Fruit fly (Drosophila melanogaster): ENCODE data around the gene CG10958.

The CG10958 gene

dm6 chrX:8143537-8143936, 11.5 kb downstream of the CG10958 start, which contains the start of gene CG17982 (continued):
- TF ChIP-seq vfl (GFP tag; optimal IDR thresholded peaks at IDR 0.05), result peak; percentile 80
- peak; percentile 84 for TF ChIP-seq Atf6 (GFP tag; IDR thresholded peaks at IDR 0.05)
- peak; percentile 85 for TF ChIP-seq fu2 (GFP tag; optimal IDR thresholded peaks at IDR 0.05)
- no peak for TF ChIP-seq CG7963 (GFP tag; IDR thresholded peaks at IDR 0.05; ENCODE audit: partially characterized antibody)
- no peak for TF ChIP-seq cg (GFP tag; optimal IDR thresholded peaks at IDR 0.05)
- TF ChIP-seq ttk (GFP tag; IDR thresholded peaks at IDR 0.05), result peak; percentile 68
- peak; percentile 71 for TF ChIP-seq al (GFP tag; IDR thresholded peaks at IDR 0.05)
- TF ChIP-seq CG9609 (GFP tag; optimal IDR thresholded peaks at IDR 0.05), result peak; percentile 76
- TF ChIP-seq pzg (GFP tag; optimal IDR thresholded peaks at IDR 0.05), result peak; percentile 47
- peak; percentile 62 for TF ChIP-seq CG9876 (GFP tag; optimal IDR thresholded peaks at IDR 0.05)
- peak; percentile 51; the same call in 1 of the 3 replicates for TF ChIP-seq C15 (GFP tag; IDR thresholded peaks at IDR 0.05)
- TF ChIP-seq CG8944 (GFP tag; optimal IDR thresholded peaks at IDR 0.05), result peak; percentile 77
- TF ChIP-seq CG6254 (GFP tag; optimal IDR thresholded peaks at IDR 0.05), result peak; percentile 45
- TF ChIP-seq Rx (GFP tag; IDR thresholded peaks at IDR 0.05), result peak; percentile 80
- TF ChIP-seq Six4 (GFP tag; optimal IDR thresholded peaks at IDR 0.05), result peak; percentile 82
- TF ChIP-seq ac (GFP tag; optimal IDR thresholded peaks at IDR 0.05), result peak; percentile 5
- peak; percentile 43 for TF ChIP-seq slou (GFP tag; optimal IDR thresholded peaks at IDR 0.05)
- TF ChIP-seq CG1647 (GFP tag; optimal IDR thresholded peaks at IDR 0.05), result peak; percentile 62
- TF ChIP-seq CG7271 (tag; optimal IDR thresholded peaks at IDR 0.05), result peak; percentile 45
- peak; percentile 61 for TF ChIP-seq schlank (tag; optimal IDR thresholded peaks at IDR 0.05)
- peak; percentile 81 for TF ChIP-seq fd96Cb (tag; optimal IDR thresholded peaks at IDR 0.05)
- TF ChIP-seq danr (GFP tag; IDR thresholded peaks at IDR 0.05), result no peak
- no peak for TF ChIP-seq Hmr (GFP tag; optimal IDR thresholded peaks at IDR 0.05)
- peak; percentile 68 for TF ChIP-seq CG18476 (GFP tag; optimal IDR thresholded peaks at IDR 0.05)
- TF ChIP-seq pfk (GFP tag; optimal IDR thresholded peaks at IDR 0.05), result peak; percentile 27
- TF ChIP-seq CG12391 (tag; optimal IDR thresholded peaks at IDR 0.05), result peak; percentile 90
- TF ChIP-seq CG13424 (tag; optimal IDR thresholded peaks at IDR 0.05), result peak; percentile 89
- no peak for TF ChIP-seq oc (tag; optimal IDR thresholded peaks at IDR 0.05)
- TF ChIP-seq CG15514 (GFP tag; optimal IDR thresholded peaks at IDR 0.05), result peak; percentile 93
- TF ChIP-seq mam (GFP tag; optimal IDR thresholded peaks at IDR 0.05), result peak; percentile 90
- peak; percentile 87 for TF ChIP-seq CG2712 (tag; optimal IDR thresholded peaks at IDR 0.05)
- TF ChIP-seq Mes4 (GFP tag; optimal IDR thresholded peaks at IDR 0.05), result peak; percentile 81
- no peak for TF ChIP-seq tio (GFP tag; optimal IDR thresholded peaks at IDR 0.05)
- peak; percentile 79 for TF ChIP-seq luna (GFP tag; optimal IDR thresholded peaks at IDR 0.05)
- peak; percentile 42 for TF ChIP-seq trh (GFP tag; optimal IDR thresholded peaks at IDR 0.05)
- peak; percentile 71 for TF ChIP-seq CG12219 (GFP tag; optimal IDR thresholded peaks at IDR 0.05)
- TF ChIP-seq CG9727 (GFP tag; optimal IDR thresholded peaks at IDR 0.05), result peak; percentile 79
- peak; percentile 45 for TF ChIP-seq CG6654 (GFP tag; optimal IDR thresholded peaks at IDR 0.05)
- TF ChIP-seq CG6765 (GFP tag; optimal IDR thresholded peaks at IDR 0.05), result peak; percentile 70
- peak; percentile 84 for TF ChIP-seq az2 (GFP tag; optimal IDR thresholded peaks at IDR 0.05)
- TF ChIP-seq corto (GFP tag; optimal IDR thresholded peaks at IDR 0.05), result peak; percentile 87
- TF ChIP-seq CG6791 (GFP tag; IDR thresholded peaks at IDR 0.05; ENCODE audit: partially characterized antibody), result no peak
- TF ChIP-seq knrl (GFP tag; IDR thresholded peaks at IDR 0.05; ENCODE audit: partially characterized antibody), result no peak
- peak; percentile 64 for TF ChIP-seq CG30020 (tag; optimal IDR thresholded peaks at IDR 0.05)
- TF ChIP-seq CG8924 (tag; optimal IDR thresholded peaks at IDR 0.05), result peak; percentile 87
- TF ChIP-seq PHDP (tag; optimal IDR thresholded peaks at IDR 0.05), result peak; percentile 90
- TF ChIP-seq Hey (tag; optimal IDR thresholded peaks at IDR 0.05), result no peak
- TF ChIP-seq Doc2 (GFP tag; IDR thresholded peaks at IDR 0.05), result no peak
- no peak for TF ChIP-seq CG2199 (GFP tag; IDR thresholded peaks at IDR 0.05)
- no peak for TF ChIP-seq inv (GFP tag; IDR thresholded peaks at IDR 0.05; ENCODE audit: partially characterized antibody)
- TF ChIP-seq HLH54F (GFP tag; optimal IDR thresholded peaks at IDR 0.05), result peak; percentile 86

Measured in whole organism, embryonic.